Fruit fly (Drosophila melanogaster) whole organism: ENCODE data around the gene CG7322.

ENCODE experiments used
- CG8478 ChIP-seq: fragments of >200 bp; optimal IDR thresholded peaks from 2 replicates; lab custom pipeline; 2018; ENCODE audit warnings: inconsistent platforms
- Dll ChIP-seq: fragments of >200 bp; optimal IDR thresholded peaks from 2 replicates; lab custom pipeline; 2017
- EcR ChIP-seq, 2 experiments: fragments of >200 bp; optimal IDR thresholded peaks; 2 replicates each; lab custom pipeline; 2017; ENCODE audit warnings: missing biosample characterization in 2 of 2, missing genetic modification characterization in 2 of 2, missing genetic modification reagents in 2 of 2
- pan ChIP-seq: fragments of >200 bp; optimal IDR thresholded peaks from 2 replicates; lab custom pipeline; 2017
- psq ChIP-seq: fragments of >200 bp; optimal IDR thresholded peaks from 2 replicates; lab custom pipeline; 2017
- usp ChIP-seq: fragments of >200 bp; optimal IDR thresholded peaks from 2 replicates; lab custom pipeline; 2017; ENCODE audit warnings: missing biosample characterization, missing genetic modification characterization, mixed read lengths

CG7322 gene

dm6 chrX:18838470-18838869 lies 19.1 kb downstream of the CG7322 start:
- TF ChIP-seq psq (lab: Kevin White, UChicago), result no peak
- TF ChIP-seq pan (lab: Kevin White, UChicago), result no peak
- no peak for TF ChIP-seq Dll (lab: Kevin White, UChicago)
- TF ChIP-seq CG8478 (lab: Kevin White, UChicago), result no peak
- TF ChIP-seq EcR (GFP tag; optimal IDR thresholded peaks at IDR 0.05; lab: Kevin White, UChicago), result no peak
- TF ChIP-seq usp, result no peak

dm6 chrX:18837046-18837445 lies 20.5 kb downstream of the CG7322 start:
- TF ChIP-seq CG8478 (lab: Kevin White, UChicago) (no peak), pan (lab: Kevin White, UChicago) (no peak), usp (no peak), EcR (GFP tag; optimal IDR thresholded peaks at IDR 0.05; lab: Kevin White, UChicago) (no peak), Dll (lab: Kevin White, UChicago) (no peak), psq (lab: Kevin White, UChicago) (no peak)

- no peak for TF ChIP-seq EcR (GFP tag; optimal IDR thresholded peaks at IDR 0.05; lab: Kevin White, UChicago)
- TF ChIP-seq usp, result no peak
- no peak for TF ChIP-seq psq (lab: Kevin White, UChicago)
These were observed 21.2 kb downstream of the CG7322 start for dm6 chrX:18836315-18836714.

dm6 chrX:18835500-18835899 lies 22.1 kb downstream of the CG7322 start:
- TF ChIP-seq usp (no peak), CG8478 (lab: Kevin White, UChicago) (no peak), Dll (lab: Kevin White, UChicago) (no peak), psq (lab: Kevin White, UChicago) (no peak), pan (lab: Kevin White, UChicago) (no peak), EcR (GFP tag; optimal IDR thresholded peaks at IDR 0.05; lab: Kevin White, UChicago) (no peak)

- TF ChIP-seq usp (no peak), EcR (GFP tag; optimal IDR thresholded peaks at IDR 0.05; lab: Kevin White, UChicago) (no peak), pan (lab: Kevin White, UChicago) (no peak), CG8478 (lab: Kevin White, UChicago) (no peak), Dll (lab: Kevin White, UChicago) (no peak), psq (lab: Kevin White, UChicago) (no peak)
These were observed 22.6 kb downstream of the CG7322 start for dm6 chrX:18835003-18835402.

- no peak for TF ChIP-seq psq (lab: Kevin White, UChicago)
- peak; percentile 83 for TF ChIP-seq pan (lab: Kevin White, UChicago)
These were observed 23.2 kb downstream of the CG7322 start for dm6 chrX:18834399-18834798.

dm6 chrX:18832371-18832852 lies 25.1 kb downstream of the CG7322 start, which contains the start of gene Pvf1:
Gene Pvf1 (plus strand): TSS chrX:18832682.
- TF ChIP-seq Dll (lab: Kevin White, UChicago), result peak; percentile 93
- no peak for TF ChIP-seq usp
- peak; percentile 52 for TF ChIP-seq pan (lab: Kevin White, UChicago)
- no peak for TF ChIP-seq CG8478 (lab: Kevin White, UChicago)

- TF ChIP-seq psq (lab: Kevin White, UChicago) (no peak), EcR (GFP tag; optimal IDR thresholded peaks at IDR 0.05; lab: Kevin White, UChicago) (no peak), usp (no peak), CG8478 (lab: Kevin White, UChicago) (no peak), pan (lab: Kevin White, UChicago) (no peak), Dll (lab: Kevin White, UChicago) (no peak)
These were observed 27.2 kb downstream of the CG7322 start, which contains the start of gene CG7101 for dm6 chrX:18830396-18830795. Gene CG7101 (plus strand): TSS chrX:18830591.

- no peak for TF ChIP-seq pan (lab: Kevin White, UChicago)
- TF ChIP-seq usp, result no peak
- TF ChIP-seq psq (lab: Kevin White, UChicago), result no peak
- no peak for TF ChIP-seq Dll (lab: Kevin White, UChicago)
- TF ChIP-seq CG8478 (lab: Kevin White, UChicago), result no peak
- no peak for TF ChIP-seq EcR (GFP tag; optimal IDR thresholded peaks at IDR 0.05; lab: Kevin White, UChicago)
These were observed 42.6 kb downstream of the CG7322 start for dm6 chrX:18814944-18815343.

dm6 chrX:18814373-18814772 lies 43.2 kb downstream of the CG7322 start:
- no peak for TF ChIP-seq psq (lab: Kevin White, UChicago)
- TF ChIP-seq EcR (GFP tag; optimal IDR thresholded peaks at IDR 0.05; lab: Kevin White, UChicago), result no peak
- TF ChIP-seq pan (lab: Kevin White, UChicago), result no peak
- no peak for TF ChIP-seq Dll (lab: Kevin White, UChicago)
- no peak for TF ChIP-seq CG8478 (lab: Kevin White, UChicago)
- TF ChIP-seq usp, result no peak

dm6 chrX:18813049-18813448 lies 44.5 kb downstream of the CG7322 start, which contains the start of gene CG42450:
Gene CG42450 (plus strand): TSS chrX:18813297.
- TF ChIP-seq usp, result no peak
- TF ChIP-seq CG8478 (lab: Kevin White, UChicago), result no peak
- TF ChIP-seq EcR (GFP tag; optimal IDR thresholded peaks at IDR 0.05; lab: Kevin White, UChicago), result no peak
- no peak for TF ChIP-seq psq (lab: Kevin White, UChicago)
- TF ChIP-seq pan (lab: Kevin White, UChicago), result no peak

- no peak for TF ChIP-seq pan (lab: Kevin White, UChicago)
- TF ChIP-seq Dll (lab: Kevin White, UChicago), result no peak
These were observed 45.4 kb downstream of the CG7322 start for dm6 chrX:18812111-18812510.

dm6 chrX:18806365-18806764 lies 51.2 kb downstream of the CG7322 start, which contains the start of gene CG7058:
Gene CG7058 (plus strand): TSS chrX:18806694.
- TF ChIP-seq psq (lab: Kevin White, UChicago) (no peak), usp (no peak), CG8478 (lab: Kevin White, UChicago) (no peak), pan (lab: Kevin White, UChicago) (no peak), EcR (GFP tag; optimal IDR thresholded peaks at IDR 0.05; lab: Kevin White, UChicago) (no peak), Dll (lab: Kevin White, UChicago) (no peak)
